Worm (Caenorhabditis elegans): ENCODE data around the gene Y4C6B.1.

DNA sequence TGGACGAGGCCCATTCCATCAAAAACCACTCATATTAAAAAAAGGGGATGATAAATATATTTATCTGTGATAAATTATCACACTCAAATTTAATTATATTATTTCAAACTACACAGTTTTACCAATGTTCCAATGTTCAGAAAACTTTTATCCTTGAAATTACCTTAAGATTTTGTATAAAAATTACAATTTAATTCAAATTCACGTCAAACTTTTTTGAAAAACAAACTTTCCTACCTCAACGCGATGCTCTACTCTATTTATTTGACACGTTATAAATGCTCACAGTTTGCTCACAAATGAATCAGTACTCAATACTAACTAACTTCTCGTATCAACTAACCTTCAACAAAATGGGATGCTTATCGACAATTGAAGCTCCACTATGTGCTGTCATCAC is 28.3 kb downstream of the Y4C6B.1 start, which contains the start of gene F41H10.1:
- TF ChIP-seq egl-27 (tag; optimal IDR thresholded peaks at IDR 0.05) (no peak), ztf-4 (tag; optimal IDR thresholded peaks at IDR 0.05) (no peak), lin-39 (tag; optimal IDR thresholded peaks at IDR 0.05) (no peak), alr-1 (tag; optimal IDR thresholded peaks at IDR 0.05) (no peak)

Measured in whole organism, L2 larva.